Worm (Caenorhabditis elegans) whole organism, L3 larva: ENCODE data around the gene bgal-2.

Experiments used
- R02D3.7 ChIP-seq: fragments of 150-350 bp; optimal IDR thresholded peaks from 2 replicates; lab custom pipeline; 2014; ENCODE audit warnings: missing biosample characterization, missing genetic modification characterization
- aly-2 ChIP-seq: fragments of 150-350 bp; optimal IDR thresholded peaks from 2 replicates; lab custom pipeline; 2014; ENCODE audit warnings: missing biosample characterization, missing genetic modification characterization
- ama-1 ChIP-seq: fragments of 150-350 bp; optimal IDR thresholded peaks from 2 replicates; lab custom pipeline; 2018
- ceh-16 ChIP-seq: sonication (generic microtip); optimal IDR thresholded peaks from 2 replicates; lab custom pipeline; 2017; ENCODE audit warnings: missing biosample characterization, missing genetic modification characterization
- ceh-28 ChIP-seq: fragments of 150-350 bp; optimal IDR thresholded peaks from 2 replicates; lab custom pipeline; 2014; ENCODE audit warnings: missing biosample characterization, missing genetic modification reagents, missing genetic modification characterization
- ceh-9 ChIP-seq: sonication (generic microtip); optimal IDR thresholded peaks from 2 replicates; lab custom pipeline; 2018; ENCODE audit warnings: missing biosample characterization, missing genetic modification characterization
- daf-12 ChIP-seq: fragments of 150-350 bp; optimal IDR thresholded peaks from 2 replicates; lab custom pipeline; 2014; ENCODE audit warnings: missing biosample characterization, missing genetic modification reagents, missing genetic modification characterization
- egl-27 ChIP-seq: sonication (generic microtip); optimal IDR thresholded peaks from 4 replicates; lab custom pipeline; 2017; ENCODE audit warnings: missing biosample characterization, missing genetic modification reagents, missing genetic modification characterization
- egl-5 ChIP-seq: fragments of 150-350 bp; optimal IDR thresholded peaks from 2 replicates; lab custom pipeline; 2017; ENCODE audit warnings: missing biosample characterization, missing genetic modification reagents, missing genetic modification characterization, inconsistent platforms
- elt-1 ChIP-seq: fragments of 150-350 bp; optimal IDR thresholded peaks from 2 replicates; lab custom pipeline; 2014; ENCODE audit warnings: missing biosample characterization, missing genetic modification characterization
- elt-2 ChIP-seq: sonication (generic microtip); optimal IDR thresholded peaks from 2 replicates; lab custom pipeline; 2016; ENCODE audit warnings: missing genetic modification reagents, mild to moderate bottlenecking, missing genetic modification characterization, missing compliant biosample characterization
- elt-3 ChIP-seq, 3 experiments: fragments of 150-350 bp in 1 of 3; sonication (generic microtip) in 2 of 3; optimal IDR thresholded peaks; 2 replicates in 2 of 3; 4 replicates in 1 of 3; lab custom pipeline; 2014 to 2017; ENCODE audit warnings: missing biosample characterization in 3 of 3, missing genetic modification characterization in 3 of 3
- eor-1 ChIP-seq, 2 experiments: fragments of 150-350 bp; optimal IDR thresholded peaks; 2 replicates each; lab custom pipeline; 2014 to 2018; ENCODE audit warnings: missing biosample characterization in 2 of 2, missing genetic modification characterization in 2 of 2
- fkh-10 ChIP-seq: sonication (generic microtip); optimal IDR thresholded peaks from 2 replicates; lab custom pipeline; 2017; ENCODE audit warnings: missing biosample characterization, missing genetic modification reagents, missing genetic modification characterization
- fkh-2 ChIP-seq: fragments of 150-350 bp; optimal IDR thresholded peaks from 2 replicates; lab custom pipeline; 2014; ENCODE audit warnings: missing biosample characterization, missing genetic modification reagents, missing genetic modification characterization
- fos-1 ChIP-seq: fragments of 150-350 bp; optimal IDR thresholded peaks from 2 replicates; lab custom pipeline; 2014; ENCODE audit warnings: missing biosample characterization, missing genetic modification characterization
- hmg-11 ChIP-seq: sonication (generic microtip); optimal IDR thresholded peaks from 2 replicates; lab custom pipeline; 2016; ENCODE audit warnings: missing genetic modification characterization, missing compliant biosample characterization
- jun-1 ChIP-seq: fragments of 150-350 bp; optimal IDR thresholded peaks from 2 replicates; lab custom pipeline; 2014; ENCODE audit warnings: missing biosample characterization, missing genetic modification reagents, missing genetic modification characterization
- lsy-12 ChIP-seq: sonication (generic microtip); optimal IDR thresholded peaks from 2 replicates; lab custom pipeline; 2016; ENCODE audit warnings: mild to moderate bottlenecking, missing genetic modification characterization, missing compliant biosample characterization
- mdl-1 ChIP-seq: fragments of 150-350 bp; optimal IDR thresholded peaks from 2 replicates; lab custom pipeline; 2014; ENCODE audit warnings: missing biosample characterization, missing genetic modification characterization
- mml-1 ChIP-seq: fragments of 150-350 bp; sonication (generic microtip); optimal IDR thresholded peaks from 3 replicates; lab custom pipeline; 2014; ENCODE audit warnings: missing biosample characterization, missing genetic modification characterization
- nfya-1 ChIP-seq: sonication (generic microtip); optimal IDR thresholded peaks from 2 replicates; lab custom pipeline; 2017; ENCODE audit warnings: missing genetic modification characterization, mild to moderate bottlenecking, missing compliant biosample characterization, antibody characterized with exemption, moderate library complexity; ENCODE audit not compliant: insufficient read depth
- nhr-11 ChIP-seq: fragments of 150-350 bp; optimal IDR thresholded peaks from 2 replicates; lab custom pipeline; 2014; ENCODE audit warnings: missing biosample characterization, missing genetic modification characterization
- nhr-12 ChIP-seq: fragments of 150-350 bp; optimal IDR thresholded peaks from 2 replicates; lab custom pipeline; 2014; ENCODE audit warnings: missing biosample characterization, missing genetic modification characterization
- nhr-237 ChIP-seq: fragments of 150-350 bp; optimal IDR thresholded peaks from 2 replicates; lab custom pipeline; 2014; ENCODE audit warnings: missing biosample characterization, missing genetic modification characterization
- nhr-25 ChIP-seq: sonication (generic microtip); optimal IDR thresholded peaks from 2 replicates; lab custom pipeline; 2017; ENCODE audit warnings: missing biosample characterization, missing genetic modification characterization
- nhr-28 ChIP-seq: fragments of 150-350 bp; optimal IDR thresholded peaks from 2 replicates; lab custom pipeline; 2014; ENCODE audit warnings: missing biosample characterization, missing genetic modification characterization
- nhr-43 ChIP-seq: sonication (generic microtip); optimal IDR thresholded peaks from 2 replicates; lab custom pipeline; 2016; ENCODE audit warnings: mild to moderate bottlenecking, missing genetic modification characterization, missing compliant biosample characterization; ENCODE audit not compliant: poor library complexity, severe bottlenecking
- nhr-67 ChIP-seq: fragments of 150-350 bp; optimal IDR thresholded peaks from 2 replicates; lab custom pipeline; 2014; ENCODE audit warnings: missing biosample characterization, missing genetic modification characterization
- nhr-76 ChIP-seq: fragments of 150-350 bp; sonication (generic microtip); optimal IDR thresholded peaks from 5 replicates; lab custom pipeline; 2014; ENCODE audit warnings: missing biosample characterization, missing genetic modification characterization
- nhr-77 ChIP-seq: fragments of 150-350 bp; optimal IDR thresholded peaks from 2 replicates; lab custom pipeline; 2014; ENCODE audit warnings: missing biosample characterization, missing genetic modification characterization
- pha-4 ChIP-seq: fragments of 150-350 bp; optimal IDR thresholded peaks from 2 replicates; lab custom pipeline; 2014; ENCODE audit warnings: missing biosample characterization, missing genetic modification reagents, missing genetic modification characterization
- pqm-1 ChIP-seq: fragments of 150-350 bp; optimal IDR thresholded peaks from 2 replicates; lab custom pipeline; 2017; ENCODE audit warnings: missing biosample characterization, missing genetic modification characterization, inconsistent platforms
- sea-2 ChIP-seq: fragments of 150-350 bp; sonication (generic microtip); optimal IDR thresholded peaks from 4 replicates; lab custom pipeline; 2014; ENCODE audit warnings: missing biosample characterization, missing genetic modification reagents, missing genetic modification characterization
- skn-1 ChIP-seq: fragments of 150-350 bp; optimal IDR thresholded peaks from 2 replicates; lab custom pipeline; 2014; ENCODE audit warnings: missing biosample characterization, missing genetic modification characterization
- snpc-4 ChIP-seq: fragments of 150-350 bp; optimal IDR thresholded peaks from 2 replicates; lab custom pipeline; 2014; ENCODE audit warnings: missing biosample characterization, missing genetic modification characterization
- tbx-2 ChIP-seq: sonication (generic microtip); optimal IDR thresholded peaks from 2 replicates; lab custom pipeline; 2016; ENCODE audit warnings: mild to moderate bottlenecking, missing genetic modification characterization, missing compliant biosample characterization
- unc-62 ChIP-seq: fragments of 150-350 bp; sonication (generic microtip); optimal IDR thresholded peaks from 4 replicates; lab custom pipeline; 2014; ENCODE audit warnings: missing biosample characterization, missing genetic modification reagents, missing genetic modification characterization
- zag-1 ChIP-seq: fragments of 150-350 bp; optimal IDR thresholded peaks from 2 replicates; lab custom pipeline; 2014; ENCODE audit warnings: missing biosample characterization, missing genetic modification characterization
- ztf-11 ChIP-seq: fragments of 150-350 bp; optimal IDR thresholded peaks from 2 replicates; lab custom pipeline; 2014; ENCODE audit warnings: missing biosample characterization, missing genetic modification characterization
- ztf-4 ChIP-seq: fragments of 150-350 bp; optimal IDR thresholded peaks from 2 replicates; lab custom pipeline; 2014; ENCODE audit warnings: missing biosample characterization, missing genetic modification characterization

The bgal-2 gene

ce11 chrX:6761211-6761610, 23.0 kb upstream of the bgal-2 start:
- TF ChIP-seq nhr-43 (no peak), mml-1 (no peak), pqm-1 (tag; lab: Kevin White, UChicago) (peak; percentile 44), ztf-11 (tag; lab: Kevin White, UChicago) (no peak), nhr-67 (no peak), tbx-2 (no peak), elt-2 (tag; lab: Kevin White, UChicago) (peak; percentile 51)

ce11 chrX:6761688-6762185, 22.5 kb upstream of the bgal-2 start, which contains the start of gene abts-4:
Gene abts-4 (minus strand): TSS chrX:6761738.
- TF ChIP-seq pha-4 (tag; lab: Kevin White, UChicago) (peak; percentile 35), eor-1 (tag; optimal IDR thresholded peaks at IDR 0.05; lab: Kevin White, UChicago) (no peak), skn-1 (tag; lab: Kevin White, UChicago) (no peak), nhr-237 (no peak), ceh-9 (no peak), nhr-12 (tag; lab: Kevin White, UChicago) (no peak), ceh-16 (tag; lab: Kevin White, UChicago) (no peak), nhr-25 (tag; lab: Kevin White, UChicago) (no peak), nhr-76 (tag; lab: Kevin White, UChicago) (no peak), elt-2 (tag; lab: Kevin White, UChicago) (peak; percentile 72), pqm-1 (tag; lab: Kevin White, UChicago) (peak; percentile 16), elt-1 (tag; lab: Kevin White, UChicago) (no peak), nhr-67 (no peak), fkh-2 (no peak), daf-12 (tag; lab: Kevin White, UChicago) (no peak), ceh-28 (tag; lab: Kevin White, UChicago) (no peak), nhr-28 (no peak), jun-1 (no peak), nfya-1 (tag; lab: Kevin White, UChicago) (no peak), aly-2 (tag; lab: Kevin White, UChicago) (no peak)

- no peak for TF ChIP-seq ztf-4
- no peak for TF ChIP-seq mdl-1 (tag; lab: Kevin White, UChicago)
- no peak for TF ChIP-seq nhr-12 (tag; lab: Kevin White, UChicago)
- no peak for TF ChIP-seq fkh-2
- no peak for TF ChIP-seq fkh-10
- no peak for TF ChIP-seq eor-1 (tag; optimal IDR thresholded peaks at IDR 0.05; lab: Kevin White, UChicago)
- no peak for TF ChIP-seq nhr-11
- TF ChIP-seq, all 47 proteins: peak for 0
These were observed 6.2 kb upstream of the bgal-2 start, which contains the start of gene irk-1 for ce11 chrX:6778014-6778413. Gene irk-1 (minus strand): TSS chrX:6778114.

ce11 chrX:6782857-6783256, 1.4 kb upstream of the bgal-2 start, which contains the start of gene idpp-6:
Gene idpp-6 (plus strand): TSS chrX:6783157.
- TF ChIP-seq sea-2 (GFP tag; lab: Kevin White, UChicago) = no peak
- no peak for TF ChIP-seq elt-1 (tag; lab: Kevin White, UChicago)
- no peak for TF ChIP-seq ztf-4
- TF ChIP-seq, all 47 proteins: peak for 0

ce11 chrX:6788965-6789573, 4.9 kb downstream of the bgal-2 start, which contains the start of gene sgca-1:
Gene sgca-1 (minus strand): TSS chrX:6789548.
- TF ChIP-seq nhr-76 (tag; lab: Kevin White, UChicago) (no peak), fos-1 (tag; lab: Kevin White, UChicago) (no peak), hmg-11 (tag; lab: Kevin White, UChicago) (no peak), unc-62 (no peak), skn-1 (tag; lab: Kevin White, UChicago) (no peak), elt-2 (tag; lab: Kevin White, UChicago) (peak; percentile 95), fkh-10 (no peak), elt-3 (tag; optimal IDR thresholded peaks at IDR 0.05; lab: Kevin White, UChicago) (no peak), lsy-12 (no peak), sea-2 (GFP tag; lab: Kevin White, UChicago) (no peak), mdl-1 (tag; lab: Kevin White, UChicago) (no peak), daf-12 (tag; lab: Kevin White, UChicago) (no peak), nhr-28 (no peak), ama-1 (lab: Kevin White, UChicago) (no peak), nhr-43 (no peak), jun-1 (peak; percentile 56), pqm-1 (tag; lab: Kevin White, UChicago) (peak; percentile 91), nhr-67 (no peak), elt-1 (tag; lab: Kevin White, UChicago) (no peak), nhr-11 (no peak), snpc-4 (no peak), nhr-77 (tag; lab: Kevin White, UChicago) (no peak), egl-27 (tag; lab: Kevin White, UChicago) (no peak), mml-1 (no peak), ceh-28 (tag; lab: Kevin White, UChicago) (peak; percentile 42), nhr-237 (no peak), tbx-2 (no peak), aly-2 (tag; lab: Kevin White, UChicago) (no peak), nfya-1 (tag; lab: Kevin White, UChicago) (no peak), egl-5 (tag; lab: Kevin White, UChicago) (no peak), eor-1 (tag; optimal IDR thresholded peaks at IDR 0.05; lab: Kevin White, UChicago) (no peak), ceh-16 (tag; lab: Kevin White, UChicago) (no peak), zag-1 (tag; lab: Kevin White, UChicago) (no peak), R02D3.7 (tag; lab: Kevin White, UChicago) (no peak)
